Comparison of ENCODE assay signal across 1 fruit fly cellular context in the genomic region with DNA sequence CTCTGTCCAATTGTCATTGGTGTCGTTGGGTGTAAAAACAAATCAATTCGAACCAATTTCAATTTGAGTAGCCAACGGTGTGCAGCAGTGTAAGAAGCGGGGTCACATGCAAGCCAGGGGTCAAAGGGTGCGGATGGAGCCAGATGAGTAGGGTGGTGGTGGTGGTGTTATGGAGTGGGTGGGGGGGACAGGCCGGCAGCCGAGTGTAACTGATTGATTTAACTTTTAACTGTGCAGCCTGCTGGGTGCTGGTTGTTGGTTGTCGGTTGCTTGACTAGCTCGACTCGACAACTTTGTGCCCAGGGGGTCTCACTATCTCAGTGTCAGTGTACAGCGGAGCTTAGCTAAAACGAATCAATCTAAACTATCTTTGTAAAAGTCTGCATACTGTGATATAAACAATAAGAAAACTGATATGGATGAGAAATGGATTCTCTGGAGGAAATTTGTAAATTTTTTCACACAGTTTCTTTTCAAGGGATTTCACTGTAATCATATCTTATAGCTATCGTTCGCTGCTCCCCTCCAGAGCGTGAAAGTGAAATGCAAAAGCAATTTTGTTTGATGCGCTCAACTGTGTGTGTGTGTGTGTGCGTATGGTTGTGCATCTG.
TF ChIP-seq lines count a peak whose summit lies in the region.

No protein-coding gene starts in this region.

TF ChIP-seq in whole organism, embryonic, 481 proteins besides CTCF, POLR2A, EP300 and RAD21 (continued from another document and continues in another):
- TF ChIP-seq toy (GFP tag; IDR thresholded peaks at IDR 0.05; lab: Robert Waterston, UW): no peak
- peak; percentile 67 for TF ChIP-seq CG1024 (GFP tag; IDR thresholded peaks at IDR 0.05; lab: Robert Waterston, UW)
- no peak for TF ChIP-seq ham (GFP tag; IDR thresholded peaks at IDR 0.05; lab: Robert Waterston, UW)
- no peak for TF ChIP-seq CG12104 (GFP tag; optimal IDR thresholded peaks at IDR 0.05; lab: Kevin White, UChicago)
- no peak for TF ChIP-seq CG18011 (GFP tag; optimal IDR thresholded peaks at IDR 0.05; lab: Kevin White, UChicago)
- no peak for TF ChIP-seq CG34224 (GFP tag; IDR thresholded peaks at IDR 0.05; lab: Robert Waterston, UW; ENCODE audit: partially characterized antibody)
- peak; percentile 28 for TF ChIP-seq CG12299 (tag; optimal IDR thresholded peaks at IDR 0.05; lab: Kevin White, UChicago)
- no peak for TF ChIP-seq HLHmδ (GFP tag; optimal IDR thresholded peaks at IDR 0.05; lab: Kevin White, UChicago)
- TF ChIP-seq CG11560 (tag; IDR thresholded peaks at IDR 0.05; lab: Robert Waterston, UW): 0 out of 3 replicates have a peak, but pooled peaks have one; percentile 58
- TF ChIP-seq pita (GFP tag; optimal IDR thresholded peaks at IDR 0.05; lab: Kevin White, UChicago): no peak
- TF ChIP-seq eyg (GFP tag; optimal IDR thresholded peaks at IDR 0.05; lab: Kevin White, UChicago): no peak
- TF ChIP-seq CG7987 (GFP tag; optimal IDR thresholded peaks at IDR 0.05; lab: Kevin White, UChicago): no peak
- peak; percentile 76 for TF ChIP-seq CG12391 (tag; optimal IDR thresholded peaks at IDR 0.05; lab: Kevin White, UChicago)
- TF ChIP-seq CG2120 (GFP tag; optimal IDR thresholded peaks at IDR 0.05; lab: Kevin White, UChicago): peak; percentile 49
- peak; percentile 82 for TF ChIP-seq stc (GFP tag; IDR thresholded peaks at IDR 0.05; lab: Robert Waterston, UW)
- peak; percentile 54; the same call in 2 of the 3 replicates for TF ChIP-seq CG34422 (GFP tag; IDR thresholded peaks at IDR 0.05; lab: Robert Waterston, UW)
- TF ChIP-seq gfzf (GFP tag; optimal IDR thresholded peaks at IDR 0.05; lab: Kevin White, UChicago): no peak
- no peak for TF ChIP-seq BEAF-32 (GFP tag; optimal IDR thresholded peaks at IDR 0.05; lab: Kevin White, UChicago)
- TF ChIP-seq CG17829 (tag; optimal IDR thresholded peaks at IDR 0.05; lab: Kevin White, UChicago): peak; percentile 70
- no peak for TF ChIP-seq CG4282 (GFP tag; optimal IDR thresholded peaks at IDR 0.05; lab: Kevin White, UChicago)
- peak; percentile 40 for TF ChIP-seq btn (GFP tag; optimal IDR thresholded peaks at IDR 0.05; lab: Kevin White, UChicago)
- no peak for TF ChIP-seq NC2α (GFP tag; optimal IDR thresholded peaks at IDR 0.05; lab: Kevin White, UChicago)
- peak; percentile 66 for TF ChIP-seq odd (GFP tag; optimal IDR thresholded peaks at IDR 0.05; lab: Kevin White, UChicago)
- TF ChIP-seq fd3F (GFP tag; optimal IDR thresholded peaks at IDR 0.05; lab: Kevin White, UChicago): peak; percentile 34
- no peak for TF ChIP-seq CG14860 (GFP tag; IDR thresholded peaks at IDR 0.05; lab: Robert Waterston, UW; ENCODE audit: partially characterized antibody)
- no peak for TF ChIP-seq fu2 (GFP tag; optimal IDR thresholded peaks at IDR 0.05; lab: Kevin White, UChicago)
- peak; percentile 10 for TF ChIP-seq CG8281 (tag; optimal IDR thresholded peaks at IDR 0.05; lab: Kevin White, UChicago)
- peak; percentile 55 for TF ChIP-seq CG10209 (GFP tag; optimal IDR thresholded peaks at IDR 0.05; lab: Kevin White, UChicago)
- no peak for TF ChIP-seq luna (GFP tag; optimal IDR thresholded peaks at IDR 0.05; lab: Kevin White, UChicago)
- TF ChIP-seq CG30431 (GFP tag; optimal IDR thresholded peaks at IDR 0.05; lab: Kevin White, UChicago): peak; percentile 47
- TF ChIP-seq YL-1 (GFP tag; optimal IDR thresholded peaks at IDR 0.05; lab: Kevin White, UChicago): no peak
- no peak for TF ChIP-seq insv (GFP tag; optimal IDR thresholded peaks at IDR 0.05; lab: Kevin White, UChicago)
- TF ChIP-seq Fer1 (GFP tag; optimal IDR thresholded peaks at IDR 0.05; lab: Kevin White, UChicago): peak; percentile 46
- TF ChIP-seq CG17802 (tag; optimal IDR thresholded peaks at IDR 0.05; lab: Kevin White, UChicago): peak; percentile 34
- peak in 1 of 2 experiments; percentile 52 for TF ChIP-seq dpn (GFP tag; optimal IDR thresholded peaks at IDR 0.05; lab: Kevin White, UChicago)
- no peak for TF ChIP-seq kni (GFP tag; optimal IDR thresholded peaks at IDR 0.05; lab: Kevin White, UChicago)
- no peak for TF ChIP-seq CG16813 (GFP tag; IDR thresholded peaks at IDR 0.05; lab: Robert Waterston, UW; ENCODE audit: partially characterized antibody)
- TF ChIP-seq ttk (GFP tag; IDR thresholded peaks at IDR 0.05; lab: Robert Waterston, UW): peak; percentile 87
- TF ChIP-seq CG2712 (tag; optimal IDR thresholded peaks at IDR 0.05; lab: Kevin White, UChicago): peak; percentile 81
- TF ChIP-seq CG3838 (GFP tag; optimal IDR thresholded peaks at IDR 0.05; lab: Kevin White, UChicago): no peak
- no peak for TF ChIP-seq tna (GFP tag; IDR thresholded peaks at IDR 0.05; lab: Robert Waterston, UW; ENCODE audit: partially characterized antibody)
- peak; percentile 69 for TF ChIP-seq CG1529 (GFP tag; optimal IDR thresholded peaks at IDR 0.05; lab: Kevin White, UChicago)
- TF ChIP-seq CG10147 (GFP tag; optimal IDR thresholded peaks at IDR 0.05; lab: Kevin White, UChicago): no peak
- TF ChIP-seq fd96Cb (tag; optimal IDR thresholded peaks at IDR 0.05; lab: Kevin White, UChicago): peak; percentile 76
- no peak for TF ChIP-seq rib (GFP tag; IDR thresholded peaks at IDR 0.05; lab: Robert Waterston, UW)
- TF ChIP-seq CG9727 (GFP tag; optimal IDR thresholded peaks at IDR 0.05; lab: Kevin White, UChicago): peak; percentile 35
- TF ChIP-seq CG13424 (tag; optimal IDR thresholded peaks at IDR 0.05; lab: Kevin White, UChicago): peak; percentile 79
- TF ChIP-seq CG15269 (tag; optimal IDR thresholded peaks at IDR 0.05; lab: Kevin White, UChicago): no peak
- TF ChIP-seq CG18764 (GFP tag; optimal IDR thresholded peaks at IDR 0.05; lab: Kevin White, UChicago): no peak
- no peak for TF ChIP-seq Dp (GFP tag; optimal IDR thresholded peaks at IDR 0.05; lab: Kevin White, UChicago)
- no peak for TF ChIP-seq mld (GFP tag; IDR thresholded peaks at IDR 0.05; lab: Robert Waterston, UW; ENCODE audit: partially characterized antibody)
- no peak for TF ChIP-seq CG11398 (GFP tag; optimal IDR thresholded peaks at IDR 0.05; lab: Kevin White, UChicago)
- TF ChIP-seq ab (GFP tag; optimal IDR thresholded peaks at IDR 0.05; lab: Kevin White, UChicago): no peak
- peak; percentile 34 for TF ChIP-seq trem (tag; optimal IDR thresholded peaks at IDR 0.05; lab: Kevin White, UChicago)
- no peak for TF ChIP-seq CG2129 (GFP tag; IDR thresholded peaks at IDR 0.05; lab: Robert Waterston, UW; ENCODE audit: partially characterized antibody)
- TF ChIP-seq Mes4 (GFP tag; optimal IDR thresholded peaks at IDR 0.05; lab: Kevin White, UChicago): peak; percentile 54
- TF ChIP-seq CG7357 (GFP tag; IDR thresholded peaks at IDR 0.05; lab: Robert Waterston, UW): peak; percentile 34; the same call in 1 of the 3 replicates
- TF ChIP-seq Stat92E (GFP tag; optimal IDR thresholded peaks at IDR 0.05; lab: Kevin White, UChicago): no peak
- no peak for TF ChIP-seq Dad (GFP tag; optimal IDR thresholded peaks at IDR 0.05; lab: Kevin White, UChicago)
- TF ChIP-seq ap (GFP tag; IDR thresholded peaks at IDR 0.05; lab: Robert Waterston, UW): peak; percentile 62
- TF ChIP-seq CG33213 (GFP tag; optimal IDR thresholded peaks at IDR 0.05; lab: Kevin White, UChicago): peak; percentile 6
- TF ChIP-seq Sry-δ (GFP tag; optimal IDR thresholded peaks at IDR 0.05; lab: Kevin White, UChicago): peak; percentile 29
- TF ChIP-seq gem (tag; optimal IDR thresholded peaks at IDR 0.05; lab: Kevin White, UChicago): no peak
- TF ChIP-seq CG13775 (GFP tag; optimal IDR thresholded peaks at IDR 0.05; lab: Kevin White, UChicago): peak; percentile 7
- peak; percentile 65 for TF ChIP-seq CG2875 (GFP tag; optimal IDR thresholded peaks at IDR 0.05; lab: Kevin White, UChicago)
- TF ChIP-seq Optix (GFP tag; IDR thresholded peaks at IDR 0.05; lab: Robert Waterston, UW): peak; percentile 63; the same call in 2 of the 3 replicates
- peak; percentile 88 for TF ChIP-seq Xrp1 (GFP tag; IDR thresholded peaks at IDR 0.05; lab: Robert Waterston, UW)
- peak; percentile 70 for TF ChIP-seq sob (GFP tag; IDR thresholded peaks at IDR 0.05; lab: Robert Waterston, UW)
- TF ChIP-seq CG17912 (GFP tag; optimal IDR thresholded peaks at IDR 0.05; lab: Kevin White, UChicago): no peak
- no peak for TF ChIP-seq gcm2 (GFP tag; optimal IDR thresholded peaks at IDR 0.05; lab: Kevin White, UChicago)
- no peak for TF ChIP-seq CG1647 (GFP tag; optimal IDR thresholded peaks at IDR 0.05; lab: Kevin White, UChicago)
- peak; percentile 31; the same call in 1 of the 2 replicates for TF ChIP-seq gt (GFP tag; IDR thresholded peaks at IDR 0.05; lab: Robert Waterston, UW)
- TF ChIP-seq Dfd (GFP tag; optimal IDR thresholded peaks at IDR 0.05; lab: Kevin White, UChicago): no peak
- TF ChIP-seq lmd (GFP tag; IDR thresholded peaks at IDR 0.05; lab: Robert Waterston, UW): peak; percentile 82
- TF ChIP-seq HHEX (GFP tag; optimal IDR thresholded peaks at IDR 0.05; lab: Kevin White, UChicago): peak; percentile 57
- TF ChIP-seq CG5180 (GFP tag; optimal IDR thresholded peaks at IDR 0.05; lab: Kevin White, UChicago): no peak
- no peak for TF ChIP-seq CG10267 (tag; optimal IDR thresholded peaks at IDR 0.05; lab: Kevin White, UChicago)
- TF ChIP-seq kay (GFP tag; optimal IDR thresholded peaks at IDR 0.05; lab: Kevin White, UChicago): peak; percentile 3
- 0 out of 2 replicates have a peak, but pooled peaks have one; percentile 37 for TF ChIP-seq CG7372 (GFP tag; IDR thresholded peaks at IDR 0.05; lab: Robert Waterston, UW)
- peak; percentile 86 for TF ChIP-seq Awh (GFP tag; IDR thresholded peaks at IDR 0.05; lab: Robert Waterston, UW)
- no peak for TF ChIP-seq CG1603 (tag; optimal IDR thresholded peaks at IDR 0.05; lab: Kevin White, UChicago)
- TF ChIP-seq slp2 (GFP tag; optimal IDR thresholded peaks at IDR 0.05; lab: Kevin White, UChicago): peak; percentile 63
- peak; percentile 55 for TF ChIP-seq CG2202 (tag; optimal IDR thresholded peaks at IDR 0.05; lab: Kevin White, UChicago)
- peak; percentile 97 for TF ChIP-seq sens (GFP tag; lab: Kevin White, UChicago)
- no peak for TF ChIP-seq chinmo (GFP tag; IDR thresholded peaks at IDR 0.05; lab: Robert Waterston, UW; ENCODE audit: partially characterized antibody)
- TF ChIP-seq nau (GFP tag; optimal IDR thresholded peaks at IDR 0.05; lab: Kevin White, UChicago): no peak
- no peak for TF ChIP-seq CG15601 (tag; optimal IDR thresholded peaks at IDR 0.05; lab: Kevin White, UChicago)
- TF ChIP-seq CG33557 (GFP tag; optimal IDR thresholded peaks at IDR 0.05; lab: Kevin White, UChicago): peak; percentile 57
- peak; percentile 82 for TF ChIP-seq Ptx1 (GFP tag; IDR thresholded peaks at IDR 0.05; lab: Robert Waterston, UW)
- no peak for TF ChIP-seq CG7839 (tag; optimal IDR thresholded peaks at IDR 0.05; lab: Kevin White, UChicago)
- TF ChIP-seq CG4617 (GFP tag; optimal IDR thresholded peaks at IDR 0.05; lab: Kevin White, UChicago; ENCODE audit: borderline replicate concordance): no peak
- TF ChIP-seq CG10431 (GFP tag; optimal IDR thresholded peaks at IDR 0.05; lab: Kevin White, UChicago): no peak
- TF ChIP-seq HLH54F (GFP tag; optimal IDR thresholded peaks at IDR 0.05; lab: Kevin White, UChicago): peak; percentile 15
- TF ChIP-seq CG1832 (GFP tag; optimal IDR thresholded peaks at IDR 0.05; lab: Kevin White, UChicago): no peak
- no peak for TF ChIP-seq br (optimal IDR thresholded peaks at IDR 0.05; lab: Kevin White, UChicago)
- peak; percentile 50; the same call in 1 of the 2 replicates for TF ChIP-seq CG4404 (GFP tag; IDR thresholded peaks at IDR 0.05; lab: Robert Waterston, UW)
- TF ChIP-seq MESR4 (GFP tag; optimal IDR thresholded peaks at IDR 0.05; lab: Kevin White, UChicago): no peak
- TF ChIP-seq z (GFP tag; IDR thresholded peaks at IDR 0.05; lab: Robert Waterston, UW): no peak
- TF ChIP-seq CG9876 (GFP tag; optimal IDR thresholded peaks at IDR 0.05; lab: Kevin White, UChicago): peak; percentile 31
- TF ChIP-seq scrt (GFP tag; optimal IDR thresholded peaks at IDR 0.05; lab: Kevin White, UChicago): no peak
- TF ChIP-seq CG34376 (GFP tag; optimal IDR thresholded peaks at IDR 0.05; lab: Kevin White, UChicago): no peak
- TF ChIP-seq CG3281 (GFP tag; optimal IDR thresholded peaks at IDR 0.05; lab: Kevin White, UChicago): no peak
- peak; percentile 41 for TF ChIP-seq chn (GFP tag; optimal IDR thresholded peaks at IDR 0.05; lab: Kevin White, UChicago)
- no peak for TF ChIP-seq gro (GFP tag; optimal IDR thresholded peaks at IDR 0.05; lab: Kevin White, UChicago)
- TF ChIP-seq CG6765 (GFP tag; optimal IDR thresholded peaks at IDR 0.05; lab: Kevin White, UChicago): no peak
- TF ChIP-seq wdn (GFP tag; IDR thresholded peaks at IDR 0.05; lab: Robert Waterston, UW): no peak
- TF ChIP-seq Camta (GFP tag; optimal IDR thresholded peaks at IDR 0.05; lab: Kevin White, UChicago): peak; percentile 67
- TF ChIP-seq Eip74EF (GFP tag; optimal IDR thresholded peaks at IDR 0.05; lab: Kevin White, UChicago): no peak
- no peak for TF ChIP-seq prd (optimal IDR thresholded peaks at IDR 0.05; lab: Kevin White, UChicago)
- peak; percentile 86 for TF ChIP-seq prd (GFP tag; IDR thresholded peaks at IDR 0.05; lab: Robert Waterston, UW)
- peak; percentile 79 for TF ChIP-seq Ada2b (GFP tag; IDR thresholded peaks at IDR 0.05; lab: Robert Waterston, UW)
- peak; percentile 79 for TF ChIP-seq Oli (tag; optimal IDR thresholded peaks at IDR 0.05; lab: Kevin White, UChicago)
- peak; percentile 59 for TF ChIP-seq CG3847 (GFP tag; IDR thresholded peaks at IDR 0.05; lab: Robert Waterston, UW)
- TF ChIP-seq CG1792 (GFP tag; optimal IDR thresholded peaks at IDR 0.05; lab: Kevin White, UChicago): peak; percentile 7
- TF ChIP-seq lov (optimal IDR thresholded peaks at IDR 0.05; lab: Kevin White, UChicago): no peak
- TF ChIP-seq lov (GFP tag; IDR thresholded peaks at IDR 0.05; lab: Robert Waterston, UW): peak; percentile 81
- no peak for TF ChIP-seq CG16815 (GFP tag; optimal IDR thresholded peaks at IDR 0.05; lab: Kevin White, UChicago)
- peak; percentile 89 for TF ChIP-seq ken (GFP tag; IDR thresholded peaks at IDR 0.05; lab: Robert Waterston, UW)
- TF ChIP-seq H2.0 (GFP tag; IDR thresholded peaks at IDR 0.05; lab: Robert Waterston, UW): peak; percentile 75
- no peak for TF ChIP-seq CG1233 (GFP tag; optimal IDR thresholded peaks at IDR 0.05; lab: Kevin White, UChicago)
- TF ChIP-seq pnt (GFP tag; optimal IDR thresholded peaks at IDR 0.05; lab: Kevin White, UChicago): peak; percentile 68
- TF ChIP-seq Usf (GFP tag; optimal IDR thresholded peaks at IDR 0.05; lab: Kevin White, UChicago): no peak
- TF ChIP-seq gsb-n (tag; optimal IDR thresholded peaks at IDR 0.05; lab: Kevin White, UChicago): no peak
- TF ChIP-seq CG32772 (GFP tag; IDR thresholded peaks at IDR 0.05; lab: Robert Waterston, UW): peak; percentile 84
- peak; percentile 82; the same call in 2 of the 3 replicates for TF ChIP-seq gce (GFP tag; IDR thresholded peaks at IDR 0.05; lab: Robert Waterston, UW)
- TF ChIP-seq ro (GFP tag; IDR thresholded peaks at IDR 0.05; lab: Robert Waterston, UW): peak; percentile 31; the same call in 1 of the 2 replicates
